Worm (Caenorhabditis elegans): ENCODE results near the gene rict-1.

ce11 chrII:13117135-13117534 lies 525 bp upstream of the rict-1 start, which contains the start of gene gfm-1:
- TF ChIP-seq elt-2 (tag; optimal IDR thresholded peaks at IDR 0.05) (peak; percentile 63), pqm-1 (tag; optimal IDR thresholded peaks at IDR 0.05) (no peak), hlh-6 (tag; optimal IDR thresholded peaks at IDR 0.05) (no peak), ceh-9 (tag; optimal IDR thresholded peaks at IDR 0.05) (no peak), unc-86 (tag; optimal IDR thresholded peaks at IDR 0.05) (peak; percentile 5), pax-1 (tag; optimal IDR thresholded peaks at IDR 0.05) (no peak)

All from whole organism, late embryonic.